Worm (Caenorhabditis elegans): ENCODE data around the gene F54G2.1.

Gene F54G2.1

DNA sequence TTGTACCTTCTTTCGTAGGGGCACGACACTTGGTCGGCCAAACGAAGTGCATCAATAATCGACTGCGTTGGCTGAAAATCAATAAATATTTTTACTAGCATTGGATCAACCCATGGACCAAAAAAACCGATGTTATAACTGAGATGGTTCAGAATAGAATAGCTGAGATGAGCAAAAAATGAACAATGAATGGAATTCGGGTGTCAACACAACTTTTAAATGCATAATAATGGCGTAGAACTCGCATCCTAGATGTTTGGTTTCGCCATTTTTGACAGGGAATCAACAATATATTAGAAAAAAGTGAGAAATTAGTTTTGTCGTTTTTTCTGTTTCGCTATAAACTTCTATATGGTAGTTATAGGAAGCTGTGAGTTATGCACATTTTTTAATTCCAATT is at the start of gene F54G2.1:
Gene F54G2.1, minus strand, starts transcription at position 101 of the 400 bp plus-strand sequence.
- TF ChIP-seq med-1 (GFP tag; optimal IDR thresholded peaks at IDR 0.05; ENCODE audit: insufficient read depth) (no peak), ref-1 (GFP tag; conservative IDR thresholded peaks at IDR 0.05) (no peak), cog-1 (tag; optimal IDR thresholded peaks at IDR 0.05) (no peak), klf-2 (GFP tag; conservative IDR thresholded peaks at IDR 0.05) (no peak), tab-1 (GFP tag; IDR thresholded peaks at IDR 0.05) (no peak), T22C8.4 (GFP tag; IDR thresholded peaks at IDR 0.05) (no peak), ztf-29 (GFP tag; IDR thresholded peaks at IDR 0.05) (no peak), flt-1 (GFP tag; IDR thresholded peaks at IDR 0.05) (no peak), ztf-23 (GFP tag; IDR thresholded peaks at IDR 0.05) (no peak)

ce11 chrX:2712984-2713383 is 48.8 kb upstream of the F54G2.1 start:
- TF ChIP-seq cog-1 (tag; optimal IDR thresholded peaks at IDR 0.05) (peak; percentile 26), ztf-23 (GFP tag; IDR thresholded peaks at IDR 0.05) (no peak)

ce11 chrX:2709183-2709582 is 45.0 kb upstream of the F54G2.1 start:
- TF ChIP-seq flt-1 (GFP tag; IDR thresholded peaks at IDR 0.05) (no peak), tab-1 (GFP tag; IDR thresholded peaks at IDR 0.05) (no peak), med-1 (GFP tag; optimal IDR thresholded peaks at IDR 0.05; ENCODE audit: insufficient read depth) (no peak), cog-1 (tag; optimal IDR thresholded peaks at IDR 0.05) (no peak), klf-2 (GFP tag; conservative IDR thresholded peaks at IDR 0.05) (no peak), ref-1 (GFP tag; conservative IDR thresholded peaks at IDR 0.05) (no peak), ztf-23 (GFP tag; IDR thresholded peaks at IDR 0.05) (no peak), ztf-29 (GFP tag; IDR thresholded peaks at IDR 0.05) (no peak), T22C8.4 (GFP tag; IDR thresholded peaks at IDR 0.05) (no peak)

- TF ChIP-seq tab-1 (GFP tag; IDR thresholded peaks at IDR 0.05): no peak
- TF ChIP-seq med-1 (GFP tag; optimal IDR thresholded peaks at IDR 0.05; ENCODE audit: insufficient read depth): no peak
- no peak for TF ChIP-seq flt-1 (GFP tag; IDR thresholded peaks at IDR 0.05)
- no peak for TF ChIP-seq ztf-29 (GFP tag; IDR thresholded peaks at IDR 0.05)
- TF ChIP-seq T22C8.4 (GFP tag; IDR thresholded peaks at IDR 0.05): no peak
- TF ChIP-seq klf-2 (GFP tag; conservative IDR thresholded peaks at IDR 0.05): no peak
- no peak for TF ChIP-seq ztf-23 (GFP tag; IDR thresholded peaks at IDR 0.05)
- no peak for TF ChIP-seq cog-1 (tag; optimal IDR thresholded peaks at IDR 0.05)
- TF ChIP-seq ref-1 (GFP tag; conservative IDR thresholded peaks at IDR 0.05): no peak
Observed at ce11 chrX:2707480-2708015, 43.4 kb upstream of the F54G2.1 start.

- no peak for TF ChIP-seq T22C8.4 (GFP tag; IDR thresholded peaks at IDR 0.05)
- TF ChIP-seq klf-2 (GFP tag; conservative IDR thresholded peaks at IDR 0.05): peak; percentile 51; the same call in 1 of the 2 replicates
- TF ChIP-seq med-1 (GFP tag; optimal IDR thresholded peaks at IDR 0.05; ENCODE audit: insufficient read depth): no peak
- TF ChIP-seq cog-1 (tag; optimal IDR thresholded peaks at IDR 0.05): no peak
- TF ChIP-seq ztf-23 (GFP tag; IDR thresholded peaks at IDR 0.05): no peak
- 0 out of 2 replicates have a peak, but pooled peaks have one; percentile 13 for TF ChIP-seq ztf-29 (GFP tag; IDR thresholded peaks at IDR 0.05)
- TF ChIP-seq ref-1 (GFP tag; conservative IDR thresholded peaks at IDR 0.05): no peak
- peak; percentile 64 for TF ChIP-seq flt-1 (GFP tag; IDR thresholded peaks at IDR 0.05)
- TF ChIP-seq tab-1 (GFP tag; IDR thresholded peaks at IDR 0.05): no peak
Observed at ce11 chrX:2705809-2706378, 41.7 kb upstream of the F54G2.1 start, which contains the start of gene igcm-3. Gene igcm-3 (minus strand): TSS chrX:2705859.

DNA sequence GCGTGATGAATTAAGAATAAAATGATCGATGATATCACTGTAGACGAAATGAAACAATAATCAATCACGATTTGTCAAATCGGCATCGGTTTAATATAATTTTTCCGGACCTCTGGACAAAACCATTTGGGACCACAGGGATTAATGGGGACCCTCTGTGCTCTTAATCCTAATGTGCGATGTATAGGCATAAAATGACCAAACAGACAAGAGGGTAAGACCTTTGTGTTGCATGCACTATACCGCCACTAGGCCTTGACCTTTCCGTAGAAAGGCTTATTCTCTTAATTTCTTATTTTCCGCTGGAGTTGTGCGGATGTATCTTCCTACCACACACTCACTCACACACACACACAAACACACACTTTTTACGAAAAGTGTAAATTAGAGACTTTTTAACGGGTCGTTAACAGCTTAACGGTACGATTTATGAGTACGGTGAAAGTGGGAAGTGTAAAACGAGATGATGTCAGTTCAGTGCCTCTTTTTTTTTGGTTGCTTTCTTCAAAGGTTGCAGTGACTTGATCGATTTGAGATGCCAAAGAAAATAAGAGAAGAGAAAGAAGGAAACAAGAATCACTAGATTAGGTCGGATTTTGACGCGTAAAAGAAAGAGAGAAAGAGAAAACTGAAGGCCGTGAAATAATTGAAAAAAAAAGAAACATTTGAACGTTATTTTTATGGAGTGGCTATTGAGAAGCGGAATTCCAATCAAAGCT is 40.8 kb upstream of the F54G2.1 start:
- no peak for TF ChIP-seq flt-1 (GFP tag; IDR thresholded peaks at IDR 0.05)
- no peak for TF ChIP-seq klf-2 (GFP tag; conservative IDR thresholded peaks at IDR 0.05)
- no peak for TF ChIP-seq ztf-23 (GFP tag; IDR thresholded peaks at IDR 0.05)
- no peak for TF ChIP-seq T22C8.4 (GFP tag; IDR thresholded peaks at IDR 0.05)
- TF ChIP-seq tab-1 (GFP tag; IDR thresholded peaks at IDR 0.05): 0 out of 2 replicates have a peak, but pooled peaks have one; percentile 38
- TF ChIP-seq med-1 (GFP tag; optimal IDR thresholded peaks at IDR 0.05; ENCODE audit: insufficient read depth): no peak
- TF ChIP-seq cog-1 (tag; optimal IDR thresholded peaks at IDR 0.05): no peak
- no peak for TF ChIP-seq ref-1 (GFP tag; conservative IDR thresholded peaks at IDR 0.05)

DNA sequence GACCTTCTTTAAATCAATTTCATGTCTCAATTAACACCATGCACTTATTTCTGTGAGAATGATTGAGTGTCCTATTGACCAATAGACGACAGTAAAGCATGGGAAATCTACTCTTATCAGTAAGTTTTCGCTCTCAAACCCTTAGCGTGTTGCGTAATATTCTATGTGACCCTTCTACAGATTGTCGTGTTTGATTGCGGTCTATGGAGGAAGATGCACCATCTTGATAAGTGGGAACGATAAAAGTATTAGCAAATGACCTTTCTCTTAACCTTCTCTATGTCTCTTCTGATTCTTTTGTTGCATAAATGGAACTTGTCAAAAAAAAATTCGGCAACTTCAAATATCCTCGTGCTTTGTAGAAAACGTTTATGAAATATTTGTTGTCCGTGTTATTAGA is 39.7 kb upstream of the F54G2.1 start:
- TF ChIP-seq med-1 (GFP tag; optimal IDR thresholded peaks at IDR 0.05; ENCODE audit: insufficient read depth) (no peak), ztf-29 (GFP tag; IDR thresholded peaks at IDR 0.05) (no peak), cog-1 (tag; optimal IDR thresholded peaks at IDR 0.05) (no peak), ref-1 (GFP tag; conservative IDR thresholded peaks at IDR 0.05) (no peak), ztf-23 (GFP tag; IDR thresholded peaks at IDR 0.05) (no peak), T22C8.4 (GFP tag; IDR thresholded peaks at IDR 0.05) (no peak), flt-1 (GFP tag; IDR thresholded peaks at IDR 0.05) (no peak), tab-1 (GFP tag; IDR thresholded peaks at IDR 0.05) (no peak), klf-2 (GFP tag; conservative IDR thresholded peaks at IDR 0.05) (no peak)

ce11 chrX:2700649-2701048 is 36.5 kb upstream of the F54G2.1 start:
- no peak for TF ChIP-seq med-1 (GFP tag; optimal IDR thresholded peaks at IDR 0.05; ENCODE audit: insufficient read depth)
- no peak for TF ChIP-seq flt-1 (GFP tag; IDR thresholded peaks at IDR 0.05)
- TF ChIP-seq klf-2 (GFP tag; conservative IDR thresholded peaks at IDR 0.05): no peak
- TF ChIP-seq tab-1 (GFP tag; IDR thresholded peaks at IDR 0.05): no peak
- TF ChIP-seq ztf-29 (GFP tag; IDR thresholded peaks at IDR 0.05): peak; percentile 69; the same call in 1 of the 2 replicates
- no peak for TF ChIP-seq T22C8.4 (GFP tag; IDR thresholded peaks at IDR 0.05)
- TF ChIP-seq ztf-23 (GFP tag; IDR thresholded peaks at IDR 0.05): no peak

DNA sequence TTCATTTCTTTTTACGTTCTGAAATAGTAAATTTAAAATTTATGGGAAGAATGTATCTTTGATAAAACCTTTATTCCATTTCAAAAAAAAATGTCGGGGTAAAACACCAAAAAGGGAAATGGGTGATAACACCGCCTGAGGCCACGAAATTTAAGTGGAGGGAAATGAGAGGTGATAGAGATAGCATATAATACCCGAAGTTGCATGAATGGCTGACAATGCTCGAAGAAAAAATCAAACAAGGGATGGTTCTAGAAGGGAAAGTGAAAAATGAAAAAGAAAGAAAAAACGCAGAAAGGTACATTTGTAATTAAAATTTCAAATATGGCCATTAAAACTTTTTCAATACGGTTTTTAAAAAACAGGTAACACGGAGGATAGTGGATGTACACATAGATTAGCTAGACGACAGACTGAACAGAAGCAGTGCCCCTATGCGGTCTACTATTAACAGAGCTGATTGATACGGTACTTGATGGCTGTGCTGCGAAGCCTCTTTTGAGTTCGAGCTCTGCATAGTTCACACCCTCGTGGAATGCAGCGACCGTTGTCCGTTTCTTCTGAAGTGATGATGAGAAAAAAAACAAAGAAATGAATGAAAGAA is 34.1 kb upstream of the F54G2.1 start:
- TF ChIP-seq ztf-29 (GFP tag; IDR thresholded peaks at IDR 0.05) (no peak), med-1 (GFP tag; optimal IDR thresholded peaks at IDR 0.05; ENCODE audit: insufficient read depth) (no peak), flt-1 (GFP tag; IDR thresholded peaks at IDR 0.05) (no peak), T22C8.4 (GFP tag; IDR thresholded peaks at IDR 0.05) (no peak), cog-1 (tag; optimal IDR thresholded peaks at IDR 0.05) (no peak), klf-2 (GFP tag; conservative IDR thresholded peaks at IDR 0.05) (no peak), ref-1 (GFP tag; conservative IDR thresholded peaks at IDR 0.05) (no peak), ztf-23 (GFP tag; IDR thresholded peaks at IDR 0.05) (no peak), tab-1 (GFP tag; IDR thresholded peaks at IDR 0.05) (no peak)

All from whole organism, midembryonic.